Worm (Caenorhabditis elegans): ENCODE results near the gene twk-39.

DNA sequence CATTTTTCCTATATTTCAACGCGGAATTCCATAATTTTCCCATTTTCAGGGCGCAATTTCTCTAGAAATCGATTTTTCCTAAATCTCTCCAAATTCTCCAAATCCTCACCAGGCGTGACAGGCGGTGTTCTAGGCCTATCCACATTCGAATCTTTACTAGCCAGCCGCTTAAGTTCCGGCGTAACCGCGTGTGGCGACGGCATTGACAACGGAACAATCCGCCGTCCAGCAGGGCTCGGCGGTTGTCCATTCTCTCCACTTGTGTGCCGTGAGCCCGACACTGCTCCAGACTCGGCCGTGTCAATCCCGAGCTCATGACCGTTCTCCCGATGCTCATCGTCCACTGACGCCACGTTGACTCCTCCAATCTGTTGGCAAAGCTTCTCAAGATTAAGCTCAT is 47.5 kb downstream of the twk-39 start:
- TF ChIP-seq ceh-9 (tag; optimal IDR thresholded peaks at IDR 0.05) (no peak), ZK546.5 (tag; optimal IDR thresholded peaks at IDR 0.05) (no peak), unc-62 (GFP tag; optimal IDR thresholded peaks at IDR 0.05) (no peak), nhr-77 (tag; optimal IDR thresholded peaks at IDR 0.05) (no peak), lin-39 (tag; optimal IDR thresholded peaks at IDR 0.05) (no peak), nhr-12 (tag; optimal IDR thresholded peaks at IDR 0.05) (no peak)

All from whole organism, L3 larva.